Fruit fly (Drosophila melanogaster) whole organism, prepupa: ENCODE data around the gene PH4alphaNE3.

Source experiments
- Blimp-1 ChIP-seq: fragments of 200-800 bp; sonication (Bioruptor generic); optimal IDR thresholded peaks from 3 replicates; lab custom pipeline; 2017; ENCODE audit warnings: missing biosample characterization, missing genetic modification characterization, mild to moderate bottlenecking, moderate library complexity, missing genetic modification reagents
- CG11294 ChIP-seq: fragments of 200-800 bp; sonication (Bioruptor generic); IDR thresholded peaks from 2 replicates; pipeline ENCODE4 v1.3.6; 2022; ENCODE audit warnings: missing biosample characterization, missing genetic modification characterization
- CG31627 ChIP-seq: fragments of 200-800 bp; sonication (Bioruptor generic); optimal IDR thresholded peaks from 3 replicates; lab custom pipeline; 2016; ENCODE audit warnings: missing biosample characterization, missing genetic modification characterization
- CG6163 ChIP-seq: fragments of 200-800 bp; sonication (Bioruptor generic); IDR thresholded peaks from 3 replicates; pipeline ENCODE4 v1.3.6; 2022; ENCODE audit warnings: missing biosample characterization, missing genetic modification characterization
- CG6276 ChIP-seq: fragments of 200-800 bp; sonication (Bioruptor generic); optimal IDR thresholded peaks from 2 replicates; lab custom pipeline; 2017; ENCODE audit warnings: missing biosample characterization, mild to moderate bottlenecking, missing genetic modification characterization
- Hr38 ChIP-seq: sonication (Bioruptor generic); optimal IDR thresholded peaks from 2 replicates; lab custom pipeline; 2016; ENCODE audit warnings: missing biosample characterization, missing genetic modification characterization
- Hr39 ChIP-seq: fragments of 200-800 bp; sonication (Bioruptor generic); optimal IDR thresholded peaks from 2 replicates; lab custom pipeline; 2016; ENCODE audit warnings: missing biosample characterization, missing genetic modification characterization
- Lpt ChIP-seq: fragments of 200-800 bp; sonication (Bioruptor generic); optimal IDR thresholded peaks from 3 replicates; lab custom pipeline; 2016; ENCODE audit warnings: missing biosample characterization, missing genetic modification characterization
- achi ChIP-seq: fragments of 200-800 bp; sonication (Bioruptor generic); optimal IDR thresholded peaks from 3 replicates; lab custom pipeline; 2016; ENCODE audit warnings: missing biosample characterization, missing genetic modification characterization
- dsx ChIP-seq: fragments of 200-800 bp; optimal IDR thresholded peaks from 3 replicates; lab custom pipeline; 2019; ENCODE audit warnings: missing biosample characterization, mild to moderate bottlenecking, missing genetic modification characterization, moderate library complexity; ENCODE audit not compliant: poor library complexity, severe bottlenecking

DNA sequence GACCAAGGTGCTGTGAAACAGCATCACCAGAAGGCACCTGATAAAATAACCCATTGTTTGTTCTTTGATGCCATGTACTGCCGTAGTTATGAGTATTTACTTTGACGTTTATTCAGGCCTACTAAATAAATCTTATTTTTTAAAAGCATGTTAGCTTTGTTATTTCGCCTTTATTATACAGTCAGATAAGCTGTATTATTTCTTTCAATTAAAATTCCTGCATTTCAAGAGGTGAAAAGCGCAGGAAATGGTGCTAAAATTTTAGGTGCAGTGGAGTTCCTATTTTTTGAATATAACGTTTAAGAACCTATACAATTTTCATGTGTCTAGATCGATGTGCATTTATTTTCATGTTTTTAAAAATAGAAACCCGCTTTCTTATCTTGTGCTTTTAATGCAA lies 41.8 kb downstream of the PH4alphaNE3 start, which contains the start of gene CG31013:
- TF ChIP-seq Blimp-1 (no peak), CG6276 (GFP tag; lab: Kevin White, UChicago) (no peak), Lpt (GFP tag; lab: Kevin White, UChicago) (no peak), CG6163 (GFP tag; lab: Robert Waterston, UW) (no peak), Hr39 (no peak), dsx (no peak), achi (no peak), CG31627 (GFP tag; lab: Kevin White, UChicago) (no peak), CG11294 (GFP tag; lab: Robert Waterston, UW) (no peak), Hr38 (GFP tag; lab: Kevin White, UChicago) (no peak)
